Fruit fly (Drosophila melanogaster) whole organism, embryonic: ENCODE measurements around the gene Gsc.

Source experiments
- CG10366 ChIP-seq: fragments of 200-800 bp; sonication (Bioruptor generic); IDR thresholded peaks from 2 replicates; pipeline ENCODE4 v1.3.6; 2022; ENCODE audit warnings: missing biosample characterization, missing genetic modification characterization
- CG10431 ChIP-seq: fragments of 200-800 bp; sonication (Bioruptor generic); optimal IDR thresholded peaks from 3 replicates; lab custom pipeline; 2018; ENCODE audit warnings: missing biosample characterization, mild to moderate bottlenecking, missing genetic modification characterization
- CG12155 ChIP-seq: fragments of 200-800 bp; sonication (Bioruptor generic); optimal IDR thresholded peaks from 3 replicates; lab custom pipeline; 2016; ENCODE audit warnings: missing biosample characterization, missing genetic modification characterization
- CG1603 ChIP-seq: fragments of 200-800 bp; sonication (Bioruptor generic); optimal IDR thresholded peaks from 2 replicates; lab custom pipeline; 2019; ENCODE audit warnings: missing biosample characterization, mild to moderate bottlenecking, missing genetic modification characterization, moderate library complexity
- Usf ChIP-seq: fragments of 200-800 bp; sonication (Bioruptor generic); optimal IDR thresholded peaks from 2 replicates; lab custom pipeline; 2017; ENCODE audit warnings: missing genotype, missing biosample characterization, missing genetic modification characterization
- lbe ChIP-seq: fragments of 200-800 bp; sonication (Bioruptor generic); optimal IDR thresholded peaks from 2 replicates; lab custom pipeline; 2016; ENCODE audit warnings: missing biosample characterization, mild to moderate bottlenecking, missing genetic modification characterization
- wek ChIP-seq: fragments of 200-800 bp; sonication (Bioruptor generic); optimal IDR thresholded peaks from 3 replicates; lab custom pipeline; 2018; ENCODE audit warnings: missing biosample characterization, mild to moderate bottlenecking, missing genetic modification characterization, moderate library complexity
- wor ChIP-seq: fragments of 200-800 bp; sonication (Bioruptor generic); IDR thresholded peaks from 2 replicates; pipeline ENCODE4 v1.3.6; 2022; ENCODE audit warnings: missing biosample characterization, missing genetic modification characterization

- TF ChIP-seq CG10431 (GFP tag; lab: Kevin White, UChicago), result no peak
- no peak for TF ChIP-seq wor (GFP tag; lab: Robert Waterston, UW)
- TF ChIP-seq Usf (GFP tag; lab: Kevin White, UChicago), result no peak
- peak; percentile 21 for TF ChIP-seq lbe
- TF ChIP-seq CG12155 (GFP tag; lab: Kevin White, UChicago), result no peak
- TF ChIP-seq CG1603 (tag; lab: Kevin White, UChicago), result no peak
- no peak for TF ChIP-seq wek (GFP tag; lab: Kevin White, UChicago)
- TF ChIP-seq CG10366, result no peak
Observed at dm6 chr2L:623210-623873, 28.9 kb upstream of the Gsc start.
